Worm (Caenorhabditis elegans) whole organism, L4 larva: Measurements from ENCODE around the gene rla-2.
A peak's percentile ranks its signal among the peaks of the same experiment; 100 is the strongest.

Experiments
- D1046.2 ChIP-seq: fragments of 200-800 bp; sonication (Bioruptor generic); IDR thresholded peaks from 2 replicates; pipeline ENCODE4 v1.3.6; 2022; ENCODE audit warnings: missing genetic modification characterization, missing compliant biosample characterization
- F26F4.8 ChIP-seq: fragments of 200-800 bp; sonication (Bioruptor generic); conservative IDR thresholded peaks from 2 replicates; pipeline ENCODE4 v1.3.6; 2022; ENCODE audit warnings: missing genetic modification characterization, missing compliant biosample characterization
- T26A8.4 ChIP-seq: fragments of 200-800 bp; sonication (Bioruptor generic); IDR thresholded peaks from 2 replicates; pipeline ENCODE4 v1.3.6; 2022; ENCODE audit warnings: missing genetic modification characterization, missing compliant biosample characterization
- Y105C5A.15 ChIP-seq: fragments of 200-800 bp; sonication (Bioruptor generic); IDR thresholded peaks from 2 replicates; pipeline ENCODE4 v1.3.6; 2022; ENCODE audit warnings: missing genetic modification characterization, missing compliant biosample characterization
- Y75B8A.6 ChIP-seq: fragments of 200-800 bp; sonication (Bioruptor generic); IDR thresholded peaks from 2 replicates; pipeline ENCODE4 v1.3.6; 2022; ENCODE audit warnings: missing genetic modification reagents, missing genetic modification characterization, missing compliant biosample characterization
- ZK337.2 ChIP-seq: fragments of 200-800 bp; sonication (Bioruptor generic); IDR thresholded peaks from 2 replicates; pipeline ENCODE4 v1.3.6; 2022; ENCODE audit warnings: missing genetic modification reagents, missing genetic modification characterization, missing compliant biosample characterization
- aha-1 ChIP-seq: fragments of 150-350 bp; peaks from one replicate; lab custom pipeline; 2014; ENCODE audit warnings: missing biosample characterization, missing genetic modification characterization
- arid-1 ChIP-seq: fragments of 200-800 bp; sonication (Bioruptor generic); conservative IDR thresholded peaks from 2 replicates; pipeline ENCODE4 v1.3.6; 2022; ENCODE audit warnings: missing genetic modification reagents, missing genetic modification characterization, missing compliant biosample characterization
- attf-4 ChIP-seq: sonication (generic microtip); optimal IDR thresholded peaks from 3 replicates; lab custom pipeline; 2017; ENCODE audit warnings: missing biosample characterization, missing genetic modification characterization
- ces-1 ChIP-seq: fragments of 150-350 bp; sonication (generic microtip); optimal IDR thresholded peaks from 4 replicates; lab custom pipeline; 2014; ENCODE audit warnings: missing biosample characterization, missing genetic modification reagents, missing genetic modification characterization
- ctbp-1 ChIP-seq: fragments of 200-800 bp; sonication (Bioruptor generic); IDR thresholded peaks from 2 replicates; pipeline ENCODE4 v1.3.6; 2022; ENCODE audit warnings: missing genetic modification reagents, missing genetic modification characterization, missing compliant biosample characterization
- daf-8 ChIP-seq: fragments of 200-800 bp; sonication (Bioruptor generic); IDR thresholded peaks from 2 replicates; pipeline ENCODE4 v1.3.6; 2022; ENCODE audit warnings: missing genetic modification characterization, missing compliant biosample characterization
- dpl-1 ChIP-seq: fragments of 150-350 bp; optimal IDR thresholded peaks from 2 replicates; lab custom pipeline; 2014; ENCODE audit warnings: missing biosample characterization, missing genetic modification reagents, missing genetic modification characterization
- duxl-1 ChIP-seq: sonication (generic microtip); optimal IDR thresholded peaks from 2 replicates; lab custom pipeline; 2016; ENCODE audit warnings: mild to moderate bottlenecking, missing genetic modification characterization, moderate library complexity, missing compliant biosample characterization; ENCODE audit not compliant: poor library complexity
- dve-1 ChIP-seq: sonication (generic microtip); optimal IDR thresholded peaks from 2 replicates; lab custom pipeline; 2017; ENCODE audit warnings: antibody characterized with exemption, mild to moderate bottlenecking, missing genetic modification characterization, missing compliant biosample characterization; ENCODE audit not compliant: insufficient read depth
- egl-43 ChIP-seq: fragments of 200-800 bp; sonication (Bioruptor generic); IDR thresholded peaks from 2 replicates; pipeline ENCODE4 v1.3.6; 2022; ENCODE audit warnings: missing genetic modification reagents, missing genetic modification characterization, missing compliant biosample characterization
- fkh-10 ChIP-seq: fragments of 150-350 bp; optimal IDR thresholded peaks from 2 replicates; lab custom pipeline; 2014; ENCODE audit warnings: missing biosample characterization, missing genetic modification reagents, missing genetic modification characterization
- gei-8 ChIP-seq: fragments of 200-800 bp; sonication (Bioruptor generic); optimal IDR thresholded peaks from 2 replicates; lab custom pipeline; 2018; ENCODE audit warnings: mild to moderate bottlenecking, missing genetic modification characterization, missing compliant biosample characterization
- hlh-30 ChIP-seq: sonication (generic microtip); optimal IDR thresholded peaks from 2 replicates; lab custom pipeline; 2017; ENCODE audit warnings: antibody characterized with exemption, mild to moderate bottlenecking, missing genetic modification characterization, missing compliant biosample characterization; ENCODE audit not compliant: insufficient read depth
- hmg-1.1 ChIP-seq: fragments of 200-800 bp; sonication (Bioruptor generic); IDR thresholded peaks from 2 replicates; pipeline ENCODE4 v1.3.6; 2022; ENCODE audit warnings: missing genetic modification reagents, missing genetic modification characterization, missing compliant biosample characterization
- jun-1 ChIP-seq: fragments of 150-350 bp; optimal IDR thresholded peaks from 2 replicates; lab custom pipeline; 2014; ENCODE audit warnings: missing biosample characterization, missing genetic modification reagents, missing genetic modification characterization
- lim-7 ChIP-seq: fragments of 200-800 bp; sonication (Bioruptor generic); IDR thresholded peaks from 2 replicates; pipeline ENCODE4 v1.3.6; 2022; ENCODE audit warnings: missing genetic modification characterization, missing compliant biosample characterization
- lin-13 ChIP-seq: fragments of 150-350 bp; optimal IDR thresholded peaks from 2 replicates; lab custom pipeline; 2014; ENCODE audit warnings: missing biosample characterization, missing genetic modification reagents, missing genetic modification characterization
- lin-15B ChIP-seq: fragments of 150-350 bp; sonication (generic microtip); optimal IDR thresholded peaks from 3 replicates; lab custom pipeline; 2014; ENCODE audit warnings: missing biosample characterization, missing genetic modification characterization
- lir-3 ChIP-seq: sonication (generic microtip); optimal IDR thresholded peaks from 2 replicates; lab custom pipeline; 2016; ENCODE audit warnings: mild to moderate bottlenecking, missing genetic modification characterization, missing compliant biosample characterization
- mdt-29 ChIP-seq: fragments of 200-800 bp; sonication (Bioruptor generic); IDR thresholded peaks from 2 replicates; pipeline ENCODE4 v1.3.6; 2022; ENCODE audit warnings: missing genetic modification reagents, missing genetic modification characterization, missing compliant biosample characterization
- mep-1 ChIP-seq: fragments of 150-350 bp; sonication (generic microtip); optimal IDR thresholded peaks from 3 replicates; lab custom pipeline; 2014; ENCODE audit warnings: missing biosample characterization, missing genetic modification characterization
- mes-2 ChIP-seq: sonication (generic microtip); optimal IDR thresholded peaks from 2 replicates; lab custom pipeline; 2016; ENCODE audit warnings: missing genotype, mild to moderate bottlenecking, missing genetic modification characterization, missing compliant biosample characterization; ENCODE audit not compliant: poor library complexity, severe bottlenecking
- nhr-102 ChIP-seq: sonication (generic microtip); optimal IDR thresholded peaks from 2 replicates; lab custom pipeline; 2016; ENCODE audit warnings: mild to moderate bottlenecking, missing genetic modification characterization, moderate library complexity, missing compliant biosample characterization
- nhr-11 ChIP-seq: fragments of 150-350 bp; optimal IDR thresholded peaks from 2 replicates; lab custom pipeline; 2014; ENCODE audit warnings: missing biosample characterization, missing genetic modification characterization
- nhr-111 ChIP-seq: fragments of 200-800 bp; sonication (Bioruptor generic); optimal IDR thresholded peaks from 2 replicates; lab custom pipeline; 2018; ENCODE audit warnings: mild to moderate bottlenecking, missing genetic modification characterization, missing compliant biosample characterization
- nhr-237 ChIP-seq: sonication (generic microtip); optimal IDR thresholded peaks from 2 replicates; lab custom pipeline; 2017; ENCODE audit warnings: missing biosample characterization, missing genetic modification characterization
- nhr-28 ChIP-seq: fragments of 150-350 bp; optimal IDR thresholded peaks from 2 replicates; lab custom pipeline; 2014; ENCODE audit warnings: missing biosample characterization, missing genetic modification characterization
- nhr-42 ChIP-seq: fragments of 200-800 bp; sonication (Bioruptor generic); IDR thresholded peaks from 2 replicates; pipeline ENCODE4 v1.3.6; 2022; ENCODE audit warnings: missing genetic modification characterization, missing compliant biosample characterization
- nhr-6 ChIP-seq: fragments of 150-350 bp; optimal IDR thresholded peaks from 2 replicates; lab custom pipeline; 2014; ENCODE audit warnings: missing biosample characterization, missing genetic modification characterization
- pha-4 ChIP-seq, 2 experiments: fragments of 150-350 bp in 1 of 2; fragments of 200-800 bp in 1 of 2; sonication (Bioruptor generic) in 1 of 2; IDR thresholded peaks in 1 of 2; optimal IDR thresholded peaks in 1 of 2; 2 replicates each; pipeline versions ENCODE4 v1.3.6 to Lab custom; 2014 to 2022; ENCODE audit warnings: missing genetic modification characterization in 2 of 2, missing genetic modification reagents in 2 of 2, missing biosample characterization in 1 of 2, missing compliant biosample characterization in 1 of 2
- pqm-1 ChIP-seq: sonication (generic microtip); optimal IDR thresholded peaks from 2 replicates; lab custom pipeline; 2017; ENCODE audit warnings: missing biosample characterization, missing genetic modification characterization
- sdz-12 ChIP-seq: fragments of 200-800 bp; sonication (Bioruptor generic); optimal IDR thresholded peaks from 2 replicates; lab custom pipeline; 2018; ENCODE audit warnings: mild to moderate bottlenecking, missing genetic modification characterization, missing compliant biosample characterization
- set-16 ChIP-seq: fragments of 200-800 bp; sonication (Bioruptor generic); IDR thresholded peaks from 2 replicates; pipeline ENCODE4 v1.3.6; 2022; ENCODE audit warnings: missing genetic modification reagents, missing genetic modification characterization, missing compliant biosample characterization
- tag-97 ChIP-seq: fragments of 200-800 bp; sonication (Bioruptor generic); IDR thresholded peaks from 2 replicates; pipeline ENCODE4 v1.3.6; 2022; ENCODE audit warnings: missing genetic modification characterization, missing compliant biosample characterization
- unc-62 ChIP-seq, 3 experiments: fragments of 150-350 bp in 1 of 3; sonication (generic microtip); optimal IDR thresholded peaks in 2 of 3; peaks in 1 of 3; 1 replicate in 1 of 3; 2 replicates in 2 of 3; lab custom pipeline; 2014 to 2017; ENCODE audit warnings: missing biosample characterization in 3 of 3, missing genetic modification characterization in 3 of 3, missing genetic modification reagents in 3 of 3, missing genotype in 1 of 3
- zfp-2 ChIP-seq: sonication (generic microtip); optimal IDR thresholded peaks from 2 replicates; lab custom pipeline; 2016; ENCODE audit warnings: mild to moderate bottlenecking, missing genetic modification characterization, missing compliant biosample characterization
- ztf-11 ChIP-seq: fragments of 150-350 bp; optimal IDR thresholded peaks from 2 replicates; lab custom pipeline; 2014; ENCODE audit warnings: missing biosample characterization, missing genetic modification characterization

Gene rla-2

DNA sequence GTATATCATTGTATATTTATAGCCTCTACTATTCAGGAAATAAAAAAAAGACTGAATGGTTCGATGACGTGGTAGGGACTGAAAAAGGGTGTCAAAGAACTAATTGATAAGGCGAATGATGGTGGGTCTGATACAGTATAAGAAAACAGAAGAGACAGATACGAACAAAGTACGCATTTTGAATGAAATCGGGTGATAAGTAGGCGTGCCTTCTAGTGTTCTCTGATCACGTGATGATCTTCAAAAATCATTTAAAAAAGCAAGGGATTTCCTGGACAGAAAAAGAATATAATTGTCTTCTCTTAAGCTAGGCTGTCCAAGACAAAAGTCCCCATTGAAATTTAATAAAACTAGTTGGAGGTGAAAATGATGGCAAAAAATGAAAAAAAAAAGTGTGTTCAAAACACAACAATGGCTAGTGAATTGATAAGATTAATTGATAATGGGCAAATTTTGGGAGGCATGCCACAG, 23.2 kb upstream of the rla-2 start (continued):
- TF ChIP-seq nhr-102 (tag; lab: Kevin White, UChicago) (peak; percentile 45), attf-4 (no peak), lin-15B (no peak), dve-1 (tag; lab: Kevin White, UChicago) (peak; percentile 52), dpl-1 (GFP tag; lab: Kevin White, UChicago) (no peak), hmg-1.1 (GFP tag; lab: Robert Waterston, UW) (no peak), hlh-30 (tag; lab: Kevin White, UChicago) (peak; percentile 75), F26F4.8 (GFP tag; lab: Robert Waterston, UW) (no peak), daf-8 (GFP tag; lab: Robert Waterston, UW) (no peak), tag-97 (GFP tag; lab: Robert Waterston, UW) (no peak), lin-13 (GFP tag; lab: Kevin White, UChicago) (peak; percentile 23), Y75B8A.6 (GFP tag; lab: Robert Waterston, UW) (0 out of 2 replicates have a peak, but pooled peaks have one; percentile 57), sdz-12 (GFP tag; lab: Kevin White, UChicago) (no peak), pqm-1 (tag; lab: Kevin White, UChicago) (peak; percentile 31), ces-1 (GFP tag; lab: Kevin White, UChicago) (no peak), nhr-11 (tag; lab: Kevin White, UChicago) (no peak)

DNA sequence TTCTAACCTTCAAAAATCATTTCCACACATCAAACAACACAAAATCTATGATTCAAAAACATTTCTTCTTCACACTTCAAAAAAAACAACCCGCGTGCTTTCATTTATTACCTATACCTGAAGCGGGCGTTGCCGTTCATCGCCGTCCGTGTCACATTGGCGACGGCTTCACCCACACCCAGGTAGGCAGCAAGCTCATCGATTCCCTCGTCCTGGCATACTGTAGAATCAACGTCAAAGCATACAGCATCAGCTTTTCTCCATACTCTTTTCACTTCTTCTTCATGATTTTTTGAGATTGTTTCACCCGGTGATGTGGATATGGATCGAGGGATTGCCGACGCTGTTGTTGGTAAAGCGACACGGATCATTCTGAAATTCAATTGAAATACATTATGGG, 22.1 kb upstream of the rla-2 start:
- TF ChIP-seq ces-1 (GFP tag; lab: Kevin White, UChicago) (no peak), T26A8.4 (peak; percentile 46), nhr-111 (peak; percentile 13), sdz-12 (GFP tag; lab: Kevin White, UChicago) (peak; percentile 68), aha-1 (tag; lab: Kevin White, UChicago) (peak; percentile 25), mdt-29 (GFP tag; lab: Robert Waterston, UW) (no peak), set-16 (peak; percentile 26; the same call in 1 of the 2 replicates), egl-43 (GFP tag; lab: Robert Waterston, UW) (0 out of 2 replicates have a peak, but pooled peaks have one; percentile 44), zfp-2 (no peak), nhr-42 (GFP tag; lab: Robert Waterston, UW) (0 out of 2 replicates have a peak, but pooled peaks have one; percentile 33), lim-7 (GFP tag; lab: Robert Waterston, UW) (0 out of 2 replicates have a peak, but pooled peaks have one; percentile 35)

DNA sequence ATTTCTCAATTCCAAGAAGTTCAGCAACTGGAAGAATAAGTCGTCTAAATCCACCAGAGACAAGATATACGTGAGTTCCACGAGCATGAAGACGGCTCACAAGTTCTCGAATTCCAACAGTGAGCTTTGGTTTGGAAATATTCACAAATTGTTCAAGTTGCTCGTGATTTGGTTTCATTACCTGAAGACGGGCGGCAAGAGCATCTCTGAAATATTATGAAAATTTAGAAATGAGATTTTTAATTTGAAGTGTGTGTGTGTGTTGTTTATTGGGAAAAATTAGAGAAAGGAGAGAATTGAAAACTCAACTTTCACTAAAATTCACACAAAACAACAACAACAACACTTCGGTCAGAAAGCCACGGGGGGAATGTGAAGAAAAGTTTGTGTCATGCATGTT, 20.7 kb upstream of the rla-2 start:
- peak; percentile 35 for TF ChIP-seq gei-8 (GFP tag; lab: Kevin White, UChicago)
- TF ChIP-seq mep-1 (tag; lab: Kevin White, UChicago) = no peak
- TF ChIP-seq fkh-10 (GFP tag; lab: Kevin White, UChicago) = no peak
- TF ChIP-seq unc-62 (GFP tag; optimal IDR thresholded peaks at IDR 0.05 in 1 of 2; lab: Kevin White, UChicago) = peak in 1 of 2 experiments; percentile 91
- TF ChIP-seq unc-62 (tag; optimal IDR thresholded peaks at IDR 0.05; lab: Kevin White, UChicago) = no peak
- TF ChIP-seq nhr-28 (tag; lab: Kevin White, UChicago) = no peak
- 0 out of 2 replicates have a peak, but pooled peaks have one; percentile 12 for TF ChIP-seq ctbp-1 (GFP tag; lab: Robert Waterston, UW)
- TF ChIP-seq arid-1 (GFP tag; lab: Robert Waterston, UW) = no peak
- TF ChIP-seq ztf-11 (tag; lab: Kevin White, UChicago) = no peak
- TF ChIP-seq mes-2 (tag; lab: Kevin White, UChicago) = no peak
- TF ChIP-seq aha-1 (tag; lab: Kevin White, UChicago) = peak; percentile 84

DNA sequence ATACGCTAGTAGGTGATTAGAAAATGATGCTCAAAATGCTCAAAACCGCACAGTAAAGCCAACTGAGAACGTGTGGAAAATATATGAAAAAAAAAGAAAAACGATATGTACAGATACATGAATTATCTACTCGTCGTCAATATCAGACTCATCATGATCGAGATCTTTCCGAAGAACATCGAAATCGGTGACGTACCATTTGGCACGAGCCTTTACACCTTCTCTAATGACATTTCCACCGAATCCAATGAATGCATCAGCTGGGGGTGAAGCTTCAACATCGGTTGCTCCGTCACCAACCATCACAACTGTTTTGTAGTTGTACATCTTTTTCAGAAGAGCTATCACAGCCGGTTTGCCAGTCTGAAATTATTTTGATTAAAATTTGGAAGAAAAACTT, 19.2 kb upstream of the rla-2 start:
- TF ChIP-seq nhr-6 (no peak), lir-3 (no peak), ZK337.2 (GFP tag; lab: Robert Waterston, UW) (no peak), attf-4 (no peak), nhr-42 (GFP tag; lab: Robert Waterston, UW) (peak; percentile 33; the same call in 1 of the 2 replicates), pha-4 (GFP tag; IDR thresholded peaks at IDR 0.05; lab: Robert Waterston, UW) (no peak), pha-4 (tag; optimal IDR thresholded peaks at IDR 0.05; lab: Kevin White, UChicago) (no peak), Y75B8A.6 (GFP tag; lab: Robert Waterston, UW) (no peak), aha-1 (tag; lab: Kevin White, UChicago) (no peak), nhr-237 (no peak), nhr-111 (peak; percentile 43), egl-43 (GFP tag; lab: Robert Waterston, UW) (peak; percentile 67), jun-1 (tag; lab: Kevin White, UChicago) (no peak), ctbp-1 (GFP tag; lab: Robert Waterston, UW) (no peak), Y105C5A.15 (GFP tag; lab: Robert Waterston, UW) (0 out of 2 replicates have a peak, but pooled peaks have one; percentile 34), dve-1 (tag; lab: Kevin White, UChicago) (no peak), D1046.2 (GFP tag; lab: Robert Waterston, UW) (no peak), duxl-1 (tag; lab: Kevin White, UChicago) (peak; percentile 34)
